Worm (Caenorhabditis elegans): Measurements from ENCODE around the gene sqst-5.

DNA sequence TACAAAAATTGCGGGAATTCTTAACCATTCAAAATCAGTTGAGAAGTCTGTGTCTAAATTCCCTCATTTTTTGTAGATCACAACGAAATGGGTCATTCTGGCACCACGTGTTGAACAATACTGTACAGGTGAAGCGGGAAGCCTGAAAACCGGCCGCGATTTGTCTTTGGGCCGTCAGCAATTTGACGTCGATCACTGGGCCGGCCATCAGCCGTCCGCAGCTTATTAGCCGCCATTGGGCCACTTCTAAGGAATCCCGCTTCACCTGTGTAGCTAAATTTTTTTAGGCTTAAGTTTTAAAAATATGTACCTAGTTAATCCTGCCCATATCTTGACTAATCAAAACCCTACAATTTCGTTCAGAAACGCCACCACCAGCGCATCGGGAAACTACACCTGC, 12.2 kb upstream of the sqst-5 start:
- TF ChIP-seq ceh-82 (tag; optimal IDR thresholded peaks at IDR 0.05) (no peak), unc-62 (GFP tag; optimal IDR thresholded peaks at IDR 0.05 in 1 of 2) (peak in 1 of 2 experiments; percentile 75), unc-62 (tag; optimal IDR thresholded peaks at IDR 0.05) (no peak), egl-27 (tag; optimal IDR thresholded peaks at IDR 0.05) (no peak), nhr-77 (tag; optimal IDR thresholded peaks at IDR 0.05) (no peak), skn-1 (tag; optimal IDR thresholded peaks at IDR 0.05) (no peak), snpc-4 (tag; optimal IDR thresholded peaks at IDR 0.05) (no peak), nhr-48 (tag; optimal IDR thresholded peaks at IDR 0.05) (no peak), zip-11 (GFP tag; IDR thresholded peaks at IDR 0.05) (no peak), dmd-6 (GFP tag; IDR thresholded peaks at IDR 0.05) (no peak), nhr-6 (tag; optimal IDR thresholded peaks at IDR 0.05) (no peak), lin-13 (GFP tag; optimal IDR thresholded peaks at IDR 0.05) (no peak), nhr-11 (tag; optimal IDR thresholded peaks at IDR 0.05) (no peak), tag-97 (GFP tag; IDR thresholded peaks at IDR 0.05) (no peak), ztf-11 (tag; optimal IDR thresholded peaks at IDR 0.05) (no peak)

Measured in whole organism, L4 larva.